Fruit fly (Drosophila melanogaster) whole organism, embryonic: Measurements from ENCODE around the gene CG31104.

Source experiments
- Abd-B ChIP-seq: fragments of 200-800 bp; sonication (Bioruptor generic); optimal IDR thresholded peaks from 2 replicates; lab custom pipeline; 2018; ENCODE audit warnings: missing biosample characterization, mild to moderate bottlenecking, missing genetic modification characterization, moderate library complexity
- CG11398 ChIP-seq: fragments of 200-800 bp; sonication (Bioruptor generic); optimal IDR thresholded peaks from 2 replicates; lab custom pipeline; 2016; ENCODE audit warnings: missing biosample characterization, missing genetic modification characterization
- CG13624 ChIP-seq: fragments of 200-800 bp; sonication (Bioruptor generic); optimal IDR thresholded peaks from 2 replicates; lab custom pipeline; 2016; ENCODE audit warnings: missing biosample characterization, missing genetic modification characterization
- CG6254 ChIP-seq: fragments of 200-800 bp; sonication (Bioruptor generic); optimal IDR thresholded peaks from 3 replicates; lab custom pipeline; 2017; ENCODE audit warnings: mild to moderate bottlenecking, missing biosample characterization, missing genetic modification reagents, missing genetic modification characterization
- CTCF ChIP-seq: fragments of 200-800 bp; sonication (Bioruptor generic); optimal IDR thresholded peaks from 2 replicates; lab custom pipeline; 2017; ENCODE audit warnings: missing biosample characterization, mild to moderate bottlenecking, missing genetic modification characterization, moderate library complexity
- CkIIα-i1 ChIP-seq: fragments of 200-800 bp; sonication (Bioruptor generic); IDR thresholded peaks from 2 replicates; pipeline ENCODE4 v1.3.6; 2022; ENCODE audit warnings: missing biosample characterization, missing genetic modification characterization
- Fer3 ChIP-seq: fragments of 200-800 bp; sonication (Bioruptor generic); optimal IDR thresholded peaks from 2 replicates; lab custom pipeline; 2018; ENCODE audit warnings: missing biosample characterization, mild to moderate bottlenecking, missing genetic modification characterization, moderate library complexity
- chm ChIP-seq: fragments of 200-800 bp; sonication (Bioruptor generic); IDR thresholded peaks from 2 replicates; pipeline ENCODE4 v1.3.6; 2022; ENCODE audit warnings: missing biosample characterization, missing genetic modification characterization
- dmrt11E ChIP-seq: fragments of 200-800 bp; sonication (Bioruptor generic); optimal IDR thresholded peaks from 3 replicates; lab custom pipeline; 2018; ENCODE audit warnings: missing biosample characterization, mild to moderate bottlenecking, missing genetic modification characterization, moderate library complexity
- lbe ChIP-seq: fragments of 200-800 bp; sonication (Bioruptor generic); optimal IDR thresholded peaks from 2 replicates; lab custom pipeline; 2016; ENCODE audit warnings: missing biosample characterization, mild to moderate bottlenecking, missing genetic modification characterization

DNA sequence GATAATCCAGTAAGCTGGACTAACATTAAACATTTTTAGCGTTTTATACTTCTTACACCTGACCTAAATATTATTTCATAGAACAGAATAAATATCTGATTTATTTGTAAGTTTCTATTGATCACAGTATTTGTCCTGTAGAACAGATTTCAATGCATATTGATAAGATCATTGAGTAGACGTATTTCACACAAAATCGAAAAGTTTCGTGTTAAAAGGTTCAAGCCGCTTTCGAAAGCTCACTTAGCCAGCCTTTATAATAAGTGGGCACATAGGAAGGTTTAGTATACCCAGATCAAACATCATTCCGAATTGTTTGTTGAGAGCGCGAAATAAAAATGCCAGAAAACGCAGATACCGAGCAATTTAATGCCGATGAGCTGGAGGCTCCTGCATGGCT lies 4.3 kb downstream of the CG31104 start, which contains the start of gene CG11893:
- TF ChIP-seq CTCF (no peak), CkIIα-i1 (no peak), CG13624 (GFP tag; lab: Kevin White, UChicago) (no peak), chm (GFP tag; lab: Robert Waterston, UW) (no peak), lbe (GFP tag; lab: Kevin White, UChicago) (no peak), CG11398 (GFP tag; lab: Kevin White, UChicago) (no peak), dmrt11E (no peak), CG6254 (GFP tag; lab: Kevin White, UChicago) (no peak), Fer3 (tag; lab: Kevin White, UChicago) (no peak), Abd-B (GFP tag; lab: Kevin White, UChicago) (no peak)
